Worm (Caenorhabditis elegans) whole organism, mixed stage, embryonic: ENCODE measurements around the gene M28.4.

Experiments used
- M03D4.4 ChIP-seq: sonication (generic microtip); optimal IDR thresholded peaks from 2 replicates; lab custom pipeline; 2017; ENCODE audit warnings: mild to moderate bottlenecking, missing genetic modification characterization, missing compliant biosample characterization
- bed-3 ChIP-seq: fragments of 200-800 bp; sonication (Bioruptor generic); optimal IDR thresholded peaks from 3 replicates; lab custom pipeline; 2018; ENCODE audit warnings: mild to moderate bottlenecking, missing genetic modification characterization, moderate library complexity, missing compliant biosample characterization
- blmp-1 ChIP-seq: fragments of 150-350 bp; optimal IDR thresholded peaks from 2 replicates; lab custom pipeline; 2014; ENCODE audit warnings: missing biosample characterization, missing genetic modification characterization
- ceh-39 ChIP-seq: fragments of 150-350 bp; optimal IDR thresholded peaks from 2 replicates; lab custom pipeline; 2014; ENCODE audit warnings: missing biosample characterization, missing genetic modification characterization
- ceh-43 ChIP-seq: fragments of 200-800 bp; sonication (Bioruptor generic); optimal IDR thresholded peaks from 2 replicates; lab custom pipeline; 2018; ENCODE audit warnings: mild to moderate bottlenecking, missing genetic modification characterization, moderate library complexity, missing compliant biosample characterization
- ceh-83 ChIP-seq: fragments of 200-800 bp; sonication (Bioruptor generic); optimal IDR thresholded peaks from 2 replicates; lab custom pipeline; 2018; ENCODE audit warnings: mild to moderate bottlenecking, missing genetic modification characterization, missing compliant biosample characterization
- ces-1 ChIP-seq: fragments of 150-350 bp; optimal IDR thresholded peaks from 2 replicates; lab custom pipeline; 2014; ENCODE audit warnings: missing biosample characterization, missing genetic modification reagents, missing genetic modification characterization
- cnd-1 ChIP-seq: fragments of 200-800 bp; sonication (Bioruptor generic); optimal IDR thresholded peaks from 2 replicates; lab custom pipeline; 2018; ENCODE audit warnings: mild to moderate bottlenecking, missing genetic modification characterization, missing compliant biosample characterization
- drap-1 ChIP-seq: fragments of 200-800 bp; sonication (Bioruptor generic); optimal IDR thresholded peaks from 3 replicates; lab custom pipeline; 2018; ENCODE audit warnings: mild to moderate bottlenecking, missing genetic modification characterization, missing compliant biosample characterization
- flh-1 ChIP-seq: fragments of 200-800 bp; sonication (Bioruptor generic); optimal IDR thresholded peaks from 2 replicates; lab custom pipeline; 2018; ENCODE audit warnings: mild to moderate bottlenecking, missing genetic modification characterization, moderate library complexity, missing compliant biosample characterization
- ham-2 ChIP-seq: fragments of 200-800 bp; sonication (Bioruptor generic); optimal IDR thresholded peaks from 2 replicates; lab custom pipeline; 2018; ENCODE audit warnings: mild to moderate bottlenecking, missing genetic modification characterization, missing compliant biosample characterization
- hlh-1 ChIP-seq: fragments of 150-350 bp; optimal IDR thresholded peaks from 2 replicates; lab custom pipeline; 2014; ENCODE audit warnings: missing biosample characterization, missing genetic modification reagents, missing genetic modification characterization
- lin-13 ChIP-seq: fragments of 150-350 bp; optimal IDR thresholded peaks from 2 replicates; lab custom pipeline; 2014; ENCODE audit warnings: missing biosample characterization, missing genetic modification characterization
- lin-32 ChIP-seq: fragments of 200-800 bp; sonication (Bioruptor generic); optimal IDR thresholded peaks from 2 replicates; lab custom pipeline; 2018; ENCODE audit warnings: mild to moderate bottlenecking, missing genetic modification characterization, missing compliant biosample characterization
- lsy-2 ChIP-seq: fragments of 150-350 bp; optimal IDR thresholded peaks from 2 replicates; lab custom pipeline; 2014; ENCODE audit warnings: missing biosample characterization, missing genetic modification characterization
- mab-5 ChIP-seq: fragments of 150-350 bp; optimal IDR thresholded peaks from 2 replicates; lab custom pipeline; 2014; ENCODE audit warnings: missing biosample characterization, missing genetic modification characterization
- mls-2 ChIP-seq: sonication (generic microtip); optimal IDR thresholded peaks from 2 replicates; lab custom pipeline; 2016; ENCODE audit warnings: mild to moderate bottlenecking, missing genetic modification characterization, moderate library complexity, missing compliant biosample characterization
- nhr-12 ChIP-seq: fragments of 150-350 bp; optimal IDR thresholded peaks from 2 replicates; lab custom pipeline; 2014; ENCODE audit warnings: missing biosample characterization, missing genetic modification characterization
- nhr-2 ChIP-seq: fragments of 150-350 bp; optimal IDR thresholded peaks from 2 replicates; lab custom pipeline; 2014; ENCODE audit warnings: missing biosample characterization, missing genetic modification characterization
- nhr-237 ChIP-seq: fragments of 150-350 bp; optimal IDR thresholded peaks from 2 replicates; lab custom pipeline; 2014; ENCODE audit warnings: missing biosample characterization, missing genetic modification characterization
- nhr-28 ChIP-seq: fragments of 150-350 bp; optimal IDR thresholded peaks from 2 replicates; lab custom pipeline; 2014; ENCODE audit warnings: missing biosample characterization, missing genetic modification characterization
- nhr-76 ChIP-seq: sonication (generic microtip); optimal IDR thresholded peaks from 2 replicates; lab custom pipeline; 2017; ENCODE audit warnings: missing biosample characterization, missing genetic modification characterization
- pha-4 ChIP-seq: fragments of 150-350 bp; optimal IDR thresholded peaks from 2 replicates; lab custom pipeline; 2018; ENCODE audit warnings: missing biosample characterization, missing genetic modification reagents, missing genetic modification characterization
- sem-2 ChIP-seq: fragments of 200-800 bp; sonication (Bioruptor generic); optimal IDR thresholded peaks from 2 replicates; lab custom pipeline; 2018; ENCODE audit warnings: mild to moderate bottlenecking, missing genetic modification characterization, missing compliant biosample characterization
- snpc-4 ChIP-seq: fragments of 150-350 bp; optimal IDR thresholded peaks from 2 replicates; lab custom pipeline; 2014; ENCODE audit warnings: missing biosample characterization, missing genetic modification characterization
- sptf-1 ChIP-seq: sonication (generic microtip); optimal IDR thresholded peaks from 2 replicates; lab custom pipeline; 2017; ENCODE audit warnings: mild to moderate bottlenecking, missing genetic modification characterization, moderate library complexity, missing compliant biosample characterization
- tbx-8 ChIP-seq: fragments of 200-800 bp; sonication (Bioruptor generic); optimal IDR thresholded peaks from 2 replicates; lab custom pipeline; 2018; ENCODE audit warnings: mild to moderate bottlenecking, missing genetic modification characterization, moderate library complexity, missing compliant biosample characterization
- unc-120 ChIP-seq: sonication (generic microtip); optimal IDR thresholded peaks from 2 replicates; lab custom pipeline; 2017; ENCODE audit warnings: missing genetic modification characterization, missing compliant biosample characterization; ENCODE audit not compliant: poor library complexity, severe bottlenecking
- zip-8 ChIP-seq: fragments of 150-350 bp; optimal IDR thresholded peaks from 2 replicates; lab custom pipeline; 2014; ENCODE audit warnings: missing biosample characterization, missing genetic modification characterization

M28.4 gene

DNA sequence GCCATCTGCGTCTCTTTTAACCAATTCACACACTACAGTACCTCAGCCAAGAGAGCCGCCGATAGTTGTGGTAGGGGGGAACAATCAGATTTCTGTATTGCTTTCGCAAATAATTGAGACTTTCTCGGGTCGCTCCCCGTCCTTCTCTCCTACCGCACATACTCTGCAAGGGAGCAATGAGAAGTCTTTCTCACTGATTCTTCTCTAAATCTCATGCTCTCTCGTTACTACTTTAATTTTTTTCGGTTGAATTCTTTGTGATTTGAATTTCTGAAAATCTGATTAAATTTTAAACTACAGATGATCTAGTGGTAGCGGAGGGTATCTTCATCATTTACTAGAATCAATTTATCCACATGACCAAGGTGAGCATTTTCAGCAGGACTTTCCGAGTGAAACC is 31.8 kb downstream of the M28.4 start, which contains the start of gene ptb-1:
TSS of gene ptb-1 (plus strand) at position 301 of the 400 bp plus-strand sequence.
- TF ChIP-seq lsy-2 (tag; lab: Kevin White, UChicago) = no peak
- TF ChIP-seq, all 35 proteins: peak for 0

DNA sequence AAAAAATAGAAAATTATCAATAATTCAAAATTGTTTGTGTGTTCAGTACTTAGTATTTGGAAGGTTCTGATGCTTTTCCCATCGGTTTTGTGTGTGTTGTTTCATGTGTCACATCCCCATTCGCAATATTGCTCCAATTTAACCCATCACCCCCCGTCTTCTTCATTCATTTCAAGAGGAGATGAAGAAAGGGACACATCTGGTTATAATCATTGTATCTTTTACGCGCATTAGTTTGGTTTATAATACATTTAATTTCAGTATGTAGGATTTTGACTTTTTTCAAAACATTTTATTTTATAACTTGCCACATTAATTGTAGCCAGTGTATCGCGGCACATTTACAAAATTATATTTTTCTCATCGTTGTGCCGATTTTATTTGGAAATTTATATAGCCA is 36.6 kb downstream of the M28.4 start:
- TF ChIP-seq sptf-1 (tag; lab: Kevin White, UChicago) = no peak
- peak; percentile 1 for TF ChIP-seq ces-1 (GFP tag; lab: Kevin White, UChicago)
- TF ChIP-seq, all 35 proteins: peak for 1

ce11 chrII:10680614-10681013 is 37.1 kb downstream of the M28.4 start:
- TF ChIP-seq ces-1 (GFP tag; lab: Kevin White, UChicago) (peak; percentile 63), tbx-8 (no peak)

ce11 chrII:10684954-10685353 is 41.5 kb downstream of the M28.4 start:
- no peak for TF ChIP-seq ham-2

DNA sequence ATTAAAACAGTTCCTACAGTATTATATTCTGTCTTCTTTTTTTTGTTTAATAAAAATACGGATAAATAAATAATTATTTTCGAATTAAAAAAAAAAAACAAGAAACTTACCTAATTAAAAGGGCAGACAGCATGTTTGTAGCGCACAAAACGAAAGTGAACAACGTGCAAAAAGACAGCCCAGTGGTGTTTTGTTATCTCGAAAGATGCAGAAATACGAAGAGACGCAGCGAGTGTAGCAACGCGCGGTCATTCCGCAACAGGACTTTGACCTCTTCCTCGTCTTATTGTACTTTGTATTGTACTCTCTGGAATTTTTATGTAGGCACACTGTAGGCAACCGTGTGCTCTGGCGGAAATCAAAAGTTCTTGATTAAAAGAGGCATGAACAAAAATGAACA is 50.2 kb downstream of the M28.4 start, which contains the start of gene gbh-1:
TSS of gene gbh-1 (minus strand) at position 149 of the 400 bp plus-strand sequence.
- TF ChIP-seq hlh-1 (tag; lab: Kevin White, UChicago) = no peak
- no peak for TF ChIP-seq nhr-28 (tag; lab: Kevin White, UChicago)
- TF ChIP-seq mls-2 (tag; lab: Kevin White, UChicago) = no peak
- TF ChIP-seq sem-2 (GFP tag; lab: Kevin White, UChicago) = no peak
- TF ChIP-seq blmp-1 (tag; lab: Kevin White, UChicago) = no peak
- TF ChIP-seq cnd-1 (tag; lab: Kevin White, UChicago) = no peak
- no peak for TF ChIP-seq bed-3
- TF ChIP-seq ceh-43 (GFP tag; lab: Kevin White, UChicago) = no peak
- no peak for TF ChIP-seq drap-1 (GFP tag; lab: Kevin White, UChicago)
- no peak for TF ChIP-seq nhr-76
- TF ChIP-seq M03D4.4 (tag; lab: Kevin White, UChicago) = no peak
- no peak for TF ChIP-seq zip-8 (tag; lab: Kevin White, UChicago)
- TF ChIP-seq ceh-83 (GFP tag; lab: Kevin White, UChicago) = no peak
- TF ChIP-seq lsy-2 (tag; lab: Kevin White, UChicago) = no peak
- TF ChIP-seq ces-1 (GFP tag; lab: Kevin White, UChicago) = no peak
- TF ChIP-seq lin-13 (tag; lab: Kevin White, UChicago) = no peak
- no peak for TF ChIP-seq ceh-39 (tag; lab: Kevin White, UChicago)
- no peak for TF ChIP-seq tbx-8
- no peak for TF ChIP-seq flh-1 (GFP tag; lab: Kevin White, UChicago)
- no peak for TF ChIP-seq mab-5
- TF ChIP-seq, all 35 proteins: peak for 0

DNA sequence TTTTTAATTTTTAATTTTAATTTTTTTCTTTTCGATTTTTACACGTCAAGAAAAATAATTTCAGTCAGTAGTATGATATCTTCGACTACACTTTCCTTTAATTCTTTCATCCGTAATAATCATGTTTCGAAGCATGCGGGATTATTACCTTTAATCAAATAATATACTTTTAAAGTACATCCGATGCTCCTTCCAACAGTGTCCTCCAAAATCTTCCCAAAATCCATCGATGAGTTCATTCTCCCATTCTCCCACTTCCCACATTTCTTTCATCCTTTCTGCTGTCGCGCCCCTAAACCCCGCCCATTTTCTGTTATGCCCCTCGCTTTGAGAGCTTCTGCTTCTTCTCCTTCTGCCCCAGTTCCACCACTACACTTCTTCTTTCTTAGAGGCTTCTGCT is 51.2 kb downstream of the M28.4 start, which contains the start of gene lgc-57:
TSS of gene lgc-57 (plus strand) at position 301 of the 400 bp plus-strand sequence.
- TF ChIP-seq mls-2 (tag; lab: Kevin White, UChicago) = no peak
- TF ChIP-seq ceh-39 (tag; lab: Kevin White, UChicago) = no peak
- TF ChIP-seq nhr-2 (tag; lab: Kevin White, UChicago) = no peak
- no peak for TF ChIP-seq sem-2 (GFP tag; lab: Kevin White, UChicago)
- no peak for TF ChIP-seq pha-4 (tag; lab: Kevin White, UChicago)
- no peak for TF ChIP-seq drap-1 (GFP tag; lab: Kevin White, UChicago)
- TF ChIP-seq lin-13 (tag; lab: Kevin White, UChicago) = no peak
- TF ChIP-seq nhr-28 (tag; lab: Kevin White, UChicago) = no peak
- no peak for TF ChIP-seq nhr-12
- TF ChIP-seq nhr-237 (tag; lab: Kevin White, UChicago) = no peak
- no peak for TF ChIP-seq mab-5
- TF ChIP-seq ceh-43 (GFP tag; lab: Kevin White, UChicago) = no peak
- no peak for TF ChIP-seq snpc-4 (tag; lab: Kevin White, UChicago)
- TF ChIP-seq unc-120 (tag; lab: Kevin White, UChicago) = no peak
- no peak for TF ChIP-seq cnd-1 (tag; lab: Kevin White, UChicago)
- no peak for TF ChIP-seq ceh-83 (GFP tag; lab: Kevin White, UChicago)
- TF ChIP-seq lin-32 (GFP tag; lab: Kevin White, UChicago) = no peak
- TF ChIP-seq ces-1 (GFP tag; lab: Kevin White, UChicago) = no peak
- TF ChIP-seq tbx-8 = no peak
- TF ChIP-seq, all 35 proteins: peak for 0
